Worm (Caenorhabditis elegans) whole organism, early embryonic: ENCODE measurements around the gene cdr-7.

ENCODE experiments used
- B0310.2 ChIP-seq: sonication (generic microtip); optimal IDR thresholded peaks from 2 replicates; lab custom pipeline; 2016; ENCODE audit warnings: mild to moderate bottlenecking, missing genetic modification characterization, missing compliant biosample characterization
- F13C5.2 ChIP-seq: sonication (generic microtip); optimal IDR thresholded peaks from 2 replicates; lab custom pipeline; 2017; ENCODE audit warnings: mild to moderate bottlenecking, missing genetic modification characterization, inconsistent platforms, missing compliant biosample characterization
- ama-1 ChIP-seq: fragments of 150-350 bp; optimal IDR thresholded peaks from 2 replicates; lab custom pipeline; 2014
- ceh-36 ChIP-seq: sonication (generic microtip); optimal IDR thresholded peaks from 2 replicates; lab custom pipeline; 2016; ENCODE audit warnings: missing genetic modification characterization, inconsistent platforms, missing compliant biosample characterization
- ets-7 ChIP-seq: sonication (generic microtip); optimal IDR thresholded peaks from 2 replicates; lab custom pipeline; 2016; ENCODE audit warnings: missing genotype, missing genetic modification characterization, missing compliant biosample characterization
- flt-1 ChIP-seq: fragments of 200-800 bp; sonication (Bioruptor generic); IDR thresholded peaks from 2 replicates; pipeline ENCODE4 v1.3.6; 2022; ENCODE audit warnings: missing genetic modification characterization, missing compliant biosample characterization
- hmg-4 ChIP-seq: fragments of 200-800 bp; sonication (Bioruptor generic); optimal IDR thresholded peaks from 2 replicates; lab custom pipeline; 2018; ENCODE audit warnings: mild to moderate bottlenecking, missing genetic modification characterization, missing compliant biosample characterization
- hnd-1 ChIP-seq: sonication (generic microtip); optimal IDR thresholded peaks from 2 replicates; lab custom pipeline; 2016; ENCODE audit warnings: missing genetic modification characterization, missing compliant biosample characterization
- scrt-1 ChIP-seq: fragments of 200-800 bp; sonication (Bioruptor generic); IDR thresholded peaks from 2 replicates; pipeline ENCODE4 v1.3.6; 2022; ENCODE audit warnings: missing genetic modification characterization, missing compliant biosample characterization
- sea-1 ChIP-seq: fragments of 200-800 bp; sonication (Bioruptor generic); conservative IDR thresholded peaks from 2 replicates; pipeline ENCODE4 v1.3.6; 2022; ENCODE audit warnings: missing genetic modification characterization, missing compliant biosample characterization
- tbx-37 ChIP-seq: fragments of 200-800 bp; sonication (Bioruptor generic); conservative IDR thresholded peaks from 2 replicates; pipeline ENCODE4 v1.3.6; 2022; ENCODE audit warnings: missing genetic modification reagents, missing genetic modification characterization, missing compliant biosample characterization
- tra-4 ChIP-seq: sonication (generic microtip); optimal IDR thresholded peaks from 2 replicates; lab custom pipeline; 2017; ENCODE audit warnings: missing genetic modification characterization, missing compliant biosample characterization

DNA sequence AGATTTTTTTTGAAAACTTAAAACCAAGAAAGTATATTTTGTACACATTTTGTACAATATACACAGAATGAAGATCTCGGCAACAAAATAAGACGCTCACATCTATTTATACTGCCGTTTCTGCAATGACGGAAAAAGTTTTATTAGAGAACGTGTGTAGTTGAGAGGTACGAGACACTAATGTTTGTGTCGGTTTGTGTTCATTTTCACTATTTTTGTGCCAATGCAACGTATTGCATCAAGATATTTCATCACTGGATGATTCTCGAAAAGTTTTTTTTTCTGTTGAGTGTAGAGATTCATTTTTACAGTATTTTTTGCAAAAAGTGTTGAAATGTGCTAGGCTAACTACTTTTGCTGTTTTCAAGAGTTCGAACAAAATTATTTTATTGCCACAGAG is 2.9 kb downstream of the cdr-7 start:
- TF ChIP-seq ceh-36 (tag; lab: Kevin White, UChicago) (no peak), tbx-37 (GFP tag; lab: Robert Waterston, UW) (no peak), ama-1 (lab: Kevin White, UChicago) (no peak), hmg-4 (GFP tag; lab: Kevin White, UChicago) (no peak), sea-1 (GFP tag; lab: Robert Waterston, UW) (no peak), scrt-1 (GFP tag; lab: Robert Waterston, UW) (no peak), B0310.2 (no peak), ets-7 (tag; lab: Kevin White, UChicago) (no peak), tra-4 (tag; lab: Kevin White, UChicago) (no peak), flt-1 (GFP tag; lab: Robert Waterston, UW) (no peak), hnd-1 (no peak), F13C5.2 (tag; lab: Kevin White, UChicago) (no peak)
